Fruit fly (Drosophila melanogaster) whole organism, prepupa: ENCODE data around the gene CG10702.
A peak's percentile ranks its signal among the peaks of the same experiment; 100 is the strongest.

Experiments used
- CG10631 ChIP-seq: fragments of 200-800 bp; sonication (Bioruptor generic); optimal IDR thresholded peaks from 2 replicates; lab custom pipeline; 2016; ENCODE audit warnings: missing biosample characterization, missing genetic modification characterization
- CG10669 ChIP-seq: fragments of 200-800 bp; sonication (Bioruptor generic); optimal IDR thresholded peaks from 3 replicates; lab custom pipeline; 2018; ENCODE audit warnings: missing biosample characterization, mild to moderate bottlenecking, missing genetic modification characterization, moderate library complexity
- CG11294 ChIP-seq: fragments of 200-800 bp; sonication (Bioruptor generic); IDR thresholded peaks from 2 replicates; pipeline ENCODE4 v1.3.6; 2022; ENCODE audit warnings: missing biosample characterization, missing genetic modification characterization
- CG11902 ChIP-seq: fragments of 200-800 bp; sonication (Bioruptor generic); optimal IDR thresholded peaks from 3 replicates; lab custom pipeline; 2016; ENCODE audit warnings: missing biosample characterization, missing genetic modification characterization
- CG1621 ChIP-seq: fragments of 200-800 bp; sonication (Bioruptor generic); optimal IDR thresholded peaks from 3 replicates; lab custom pipeline; 2018; ENCODE audit warnings: missing biosample characterization, mild to moderate bottlenecking, missing genetic modification characterization
- CG16779 ChIP-seq: fragments of 200-800 bp; sonication (Bioruptor generic); optimal IDR thresholded peaks from 3 replicates; lab custom pipeline; 2017; ENCODE audit warnings: missing biosample characterization, mild to moderate bottlenecking, missing genetic modification characterization
- CG3032 ChIP-seq: fragments of 200-800 bp; optimal IDR thresholded peaks from 2 replicates; lab custom pipeline; 2019; ENCODE audit warnings: missing biosample characterization, mild to moderate bottlenecking, missing genetic modification characterization, moderate library complexity
- CG31627 ChIP-seq: fragments of 200-800 bp; sonication (Bioruptor generic); optimal IDR thresholded peaks from 3 replicates; lab custom pipeline; 2016; ENCODE audit warnings: missing biosample characterization, missing genetic modification characterization
- CG32006 ChIP-seq: fragments of 200-800 bp; sonication (Bioruptor generic); optimal IDR thresholded peaks from 3 replicates; lab custom pipeline; 2017; ENCODE audit warnings: missing biosample characterization, mild to moderate bottlenecking, missing genetic modification characterization
- CG3919 ChIP-seq: fragments of 200-800 bp; sonication (Bioruptor generic); optimal IDR thresholded peaks from 3 replicates; lab custom pipeline; 2016; ENCODE audit warnings: missing biosample characterization, missing genetic modification characterization
- CG4318 ChIP-seq: fragments of 200-800 bp; sonication (Bioruptor generic); optimal IDR thresholded peaks from 3 replicates; lab custom pipeline; 2017; ENCODE audit warnings: missing biosample characterization, mild to moderate bottlenecking, missing genetic modification characterization
- CG6163 ChIP-seq: fragments of 200-800 bp; sonication (Bioruptor generic); IDR thresholded peaks from 3 replicates; pipeline ENCODE4 v1.3.6; 2022; ENCODE audit warnings: missing biosample characterization, missing genetic modification characterization
- CG6276 ChIP-seq: fragments of 200-800 bp; sonication (Bioruptor generic); optimal IDR thresholded peaks from 2 replicates; lab custom pipeline; 2017; ENCODE audit warnings: missing biosample characterization, mild to moderate bottlenecking, missing genetic modification characterization
- CG6792 ChIP-seq: fragments of 200-800 bp; sonication (Bioruptor generic); optimal IDR thresholded peaks from 3 replicates; lab custom pipeline; 2016; ENCODE audit warnings: missing biosample characterization, missing genetic modification characterization
- CG6808 ChIP-seq: fragments of 200-800 bp; sonication (Bioruptor generic); optimal IDR thresholded peaks from 3 replicates; lab custom pipeline; 2017; ENCODE audit warnings: missing biosample characterization, missing genetic modification characterization, mild to moderate bottlenecking, moderate library complexity, missing genetic modification reagents
- CG6854 ChIP-seq: fragments of 200-800 bp; sonication (Bioruptor generic); optimal IDR thresholded peaks from 2 replicates; lab custom pipeline; 2017; ENCODE audit warnings: missing biosample characterization, mild to moderate bottlenecking, missing genetic modification characterization
- CG7368 ChIP-seq: fragments of 200-800 bp; sonication (Bioruptor generic); optimal IDR thresholded peaks from 3 replicates; lab custom pipeline; 2016; ENCODE audit warnings: missing biosample characterization, missing genetic modification characterization
- CG8119 ChIP-seq: fragments of 200-800 bp; sonication (Bioruptor generic); IDR thresholded peaks from 3 replicates; pipeline ENCODE4 v1.3.6; 2022; ENCODE audit warnings: missing biosample characterization, missing genetic modification characterization
- CG8319 ChIP-seq: fragments of 200-800 bp; sonication (Bioruptor generic); optimal IDR thresholded peaks from 3 replicates; lab custom pipeline; 2016; ENCODE audit warnings: missing biosample characterization, missing genetic modification characterization
- CG8632 ChIP-seq: fragments of 200-800 bp; sonication (Bioruptor generic); optimal IDR thresholded peaks from 3 replicates; lab custom pipeline; 2016; ENCODE audit warnings: missing biosample characterization, missing genetic modification characterization
- CG9139 ChIP-seq: fragments of 200-800 bp; sonication (Bioruptor generic); optimal IDR thresholded peaks from 3 replicates; lab custom pipeline; 2017; ENCODE audit warnings: missing biosample characterization, mild to moderate bottlenecking, missing genetic modification characterization
- Eip75B ChIP-seq: fragments of 200-800 bp; sonication (Bioruptor generic); optimal IDR thresholded peaks from 3 replicates; lab custom pipeline; 2016; ENCODE audit warnings: missing biosample characterization, missing genetic modification characterization
- Eip93F ChIP-seq: fragments of 200-800 bp; sonication (Bioruptor generic); optimal IDR thresholded peaks from 2 replicates; lab custom pipeline; 2016; ENCODE audit warnings: missing biosample characterization, mild to moderate bottlenecking, missing genetic modification characterization
- Ets21C ChIP-seq: fragments of 200-800 bp; sonication (Bioruptor generic); optimal IDR thresholded peaks from 3 replicates; lab custom pipeline; 2016; ENCODE audit warnings: missing biosample characterization, missing genetic modification characterization
- Ets96B ChIP-seq: fragments of 200-800 bp; optimal IDR thresholded peaks from 2 replicates; lab custom pipeline; 2019; ENCODE audit warnings: missing biosample characterization, mild to moderate bottlenecking, missing genetic modification characterization, moderate library complexity
- Hr39 ChIP-seq: fragments of 200-800 bp; sonication (Bioruptor generic); optimal IDR thresholded peaks from 2 replicates; lab custom pipeline; 2016; ENCODE audit warnings: missing biosample characterization, missing genetic modification characterization
- Met ChIP-seq: fragments of 200-800 bp; sonication (Bioruptor generic); optimal IDR thresholded peaks from 3 replicates; lab custom pipeline; 2016; ENCODE audit warnings: missing biosample characterization, missing genetic modification characterization
- Smox ChIP-seq: fragments of 200-800 bp; sonication (Bioruptor generic); optimal IDR thresholded peaks from 3 replicates; lab custom pipeline; 2016; ENCODE audit warnings: missing biosample characterization, missing genetic modification characterization
- Sox14 ChIP-seq: fragments of 200-800 bp; sonication (Bioruptor generic); optimal IDR thresholded peaks from 3 replicates; lab custom pipeline; 2016; ENCODE audit warnings: missing biosample characterization, missing genetic modification characterization
- Sox15 ChIP-seq: fragments of 200-800 bp; sonication (Bioruptor generic); optimal IDR thresholded peaks from 3 replicates; lab custom pipeline; 2016; ENCODE audit warnings: missing biosample characterization, missing genetic modification characterization
- achi ChIP-seq: fragments of 200-800 bp; sonication (Bioruptor generic); optimal IDR thresholded peaks from 3 replicates; lab custom pipeline; 2016; ENCODE audit warnings: missing biosample characterization, missing genetic modification characterization
- acj6 ChIP-seq: fragments of 200-800 bp; sonication (Bioruptor generic); optimal IDR thresholded peaks from 3 replicates; lab custom pipeline; 2016; ENCODE audit warnings: missing biosample characterization, missing genetic modification characterization
- cyc ChIP-seq: fragments of 200-800 bp; sonication (Bioruptor generic); optimal IDR thresholded peaks from 3 replicates; lab custom pipeline; 2016; ENCODE audit warnings: missing biosample characterization, missing genetic modification characterization
- dsx ChIP-seq: fragments of 200-800 bp; optimal IDR thresholded peaks from 3 replicates; lab custom pipeline; 2019; ENCODE audit warnings: missing biosample characterization, mild to moderate bottlenecking, missing genetic modification characterization, moderate library complexity; ENCODE audit not compliant: poor library complexity, severe bottlenecking
- eg ChIP-seq: fragments of 200-800 bp; sonication (Bioruptor generic); IDR thresholded peaks from 3 replicates; pipeline ENCODE4 v1.3.6; 2022; ENCODE audit warnings: missing biosample characterization, missing genetic modification characterization
- esn ChIP-seq: fragments of 200-800 bp; sonication (Bioruptor generic); optimal IDR thresholded peaks from 2 replicates; lab custom pipeline; 2016; ENCODE audit warnings: missing biosample characterization, mild to moderate bottlenecking, missing genetic modification characterization, moderate library complexity
- fd85E ChIP-seq: fragments of 200-800 bp; sonication (Bioruptor generic); optimal IDR thresholded peaks from 3 replicates; lab custom pipeline; 2016; ENCODE audit warnings: missing biosample characterization, missing genetic modification characterization
- fkh ChIP-seq: fragments of 200-800 bp; sonication (Bioruptor generic); optimal IDR thresholded peaks from 3 replicates; lab custom pipeline; 2017; ENCODE audit warnings: missing biosample characterization, mild to moderate bottlenecking, missing genetic modification characterization, moderate library complexity
- lz ChIP-seq: fragments of 200-800 bp; sonication (Bioruptor generic); optimal IDR thresholded peaks from 3 replicates; lab custom pipeline; 2016; ENCODE audit warnings: missing biosample characterization, missing genetic modification characterization
- net ChIP-seq: fragments of 200-800 bp; sonication (Bioruptor generic); optimal IDR thresholded peaks from 3 replicates; lab custom pipeline; 2016; ENCODE audit warnings: missing biosample characterization, missing genetic modification characterization
- pdm3 ChIP-seq: fragments of 200-800 bp; sonication (Bioruptor generic); optimal IDR thresholded peaks from 3 replicates; lab custom pipeline; 2016; ENCODE audit warnings: missing biosample characterization, missing genetic modification characterization
- salr ChIP-seq, 2 experiments: fragments of 200-800 bp; sonication (Bioruptor generic); optimal IDR thresholded peaks; 3 replicates each; lab custom pipeline; 2016 to 2018; ENCODE audit warnings: missing biosample characterization in 2 of 2, missing genetic modification characterization in 2 of 2, mild to moderate bottlenecking in 1 of 2
- spab ChIP-seq: fragments of 200-800 bp; sonication (Bioruptor generic); optimal IDR thresholded peaks from 2 replicates; lab custom pipeline; 2017; ENCODE audit warnings: missing biosample characterization, mild to moderate bottlenecking, missing genetic modification characterization, missing genetic modification reagents
- ss ChIP-seq, 2 experiments: fragments of 200-800 bp; sonication (Bioruptor generic); optimal IDR thresholded peaks; 2 replicates in 1 of 2; 3 replicates in 1 of 2; lab custom pipeline; 2017 to 2018; ENCODE audit warnings: mild to moderate bottlenecking in 2 of 2, missing biosample characterization in 2 of 2, missing genetic modification characterization in 2 of 2, moderate library complexity in 1 of 2
- topi ChIP-seq: fragments of 200-800 bp; sonication (Bioruptor generic); optimal IDR thresholded peaks from 3 replicates; lab custom pipeline; 2016; ENCODE audit warnings: missing biosample characterization, missing genetic modification characterization
- vri ChIP-seq: fragments of 200-800 bp; sonication (Bioruptor generic); optimal IDR thresholded peaks from 3 replicates; lab custom pipeline; 2016; ENCODE audit warnings: missing biosample characterization, mild to moderate bottlenecking, missing genetic modification characterization

Gene CG10702

DNA sequence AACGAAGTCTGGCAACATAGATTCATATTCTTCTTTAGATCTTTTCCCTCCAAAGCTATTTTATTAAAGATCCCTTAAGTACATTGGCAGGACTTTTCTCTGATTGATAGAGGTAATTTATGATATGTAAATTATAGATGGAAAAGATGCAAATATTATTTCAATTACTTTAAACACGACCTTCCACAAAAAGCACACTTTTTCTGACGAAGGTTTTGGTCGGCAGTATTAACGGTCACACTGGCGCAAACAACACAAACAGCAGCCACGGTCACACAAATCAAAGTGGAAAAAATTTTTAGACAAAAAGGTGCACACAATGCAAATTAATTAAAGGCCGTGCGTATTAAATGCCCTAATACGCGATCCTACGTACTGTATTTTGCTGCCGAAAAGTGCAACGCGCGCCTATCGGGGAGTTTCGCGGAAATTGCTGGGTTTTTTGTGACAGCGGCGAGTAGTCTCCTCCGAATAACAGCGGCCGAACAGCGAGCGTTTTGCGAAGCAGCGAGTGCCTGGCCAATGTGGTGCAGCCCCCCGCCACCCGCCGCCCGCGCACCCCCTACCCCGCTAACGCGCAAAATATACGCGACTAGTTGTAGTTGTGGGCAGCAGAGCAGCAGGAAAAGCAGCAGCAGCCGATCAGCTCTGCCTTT is 15.7 kb downstream of the CG10702 start, which contains the start of gene CG10492 (continued):
- TF ChIP-seq fkh: no peak
- TF ChIP-seq pdm3 (GFP tag; lab: Kevin White, UChicago): no peak
- no peak for TF ChIP-seq esn (GFP tag; lab: Kevin White, UChicago)
- no peak for TF ChIP-seq spab (GFP tag; lab: Kevin White, UChicago)
- peak; percentile 40 for TF ChIP-seq Sox14
- no peak for TF ChIP-seq Eip93F (GFP tag; lab: Kevin White, UChicago)
- no peak for TF ChIP-seq CG10669 (GFP tag; lab: Kevin White, UChicago)
- no peak for TF ChIP-seq Sox15 (GFP tag; lab: Kevin White, UChicago)
- TF ChIP-seq CG11294 (GFP tag; lab: Robert Waterston, UW): no peak
- TF ChIP-seq Met (GFP tag; lab: Kevin White, UChicago): no peak
- no peak for TF ChIP-seq vri (GFP tag; lab: Kevin White, UChicago)
- no peak for TF ChIP-seq Ets96B
- TF ChIP-seq CG6854 (GFP tag; lab: Kevin White, UChicago): peak; percentile 6
- no peak for TF ChIP-seq Eip75B (GFP tag; lab: Kevin White, UChicago)
- no peak for TF ChIP-seq CG3032
- no peak for TF ChIP-seq lz (GFP tag; lab: Kevin White, UChicago)
- TF ChIP-seq CG32006 (GFP tag; lab: Kevin White, UChicago): no peak
- no peak for TF ChIP-seq ss (GFP tag; optimal IDR thresholded peaks at IDR 0.05; lab: Kevin White, UChicago)
- no peak for TF ChIP-seq CG3919 (GFP tag; lab: Kevin White, UChicago)
- no peak for TF ChIP-seq Hr39 (GFP tag; lab: Kevin White, UChicago)
- TF ChIP-seq CG6163 (GFP tag; lab: Robert Waterston, UW): no peak
- no peak for TF ChIP-seq CG10631 (GFP tag; lab: Kevin White, UChicago)
- no peak for TF ChIP-seq CG6808 (GFP tag; lab: Kevin White, UChicago)
- TF ChIP-seq dsx (GFP tag; lab: Kevin White, UChicago): no peak
- no peak for TF ChIP-seq CG16779 (tag; lab: Kevin White, UChicago)
- no peak for TF ChIP-seq Ets21C (GFP tag; lab: Kevin White, UChicago)
- peak; percentile 33; the same call in 1 of the 3 replicates for TF ChIP-seq eg
- no peak for TF ChIP-seq Smox (GFP tag; lab: Kevin White, UChicago)
- no peak for TF ChIP-seq CG4318 (GFP tag; lab: Kevin White, UChicago)
- no peak for TF ChIP-seq CG9139 (GFP tag; lab: Kevin White, UChicago)
- no peak for TF ChIP-seq CG11902 (GFP tag; lab: Kevin White, UChicago)
- TF ChIP-seq, all 60 proteins: peak for 9

DNA sequence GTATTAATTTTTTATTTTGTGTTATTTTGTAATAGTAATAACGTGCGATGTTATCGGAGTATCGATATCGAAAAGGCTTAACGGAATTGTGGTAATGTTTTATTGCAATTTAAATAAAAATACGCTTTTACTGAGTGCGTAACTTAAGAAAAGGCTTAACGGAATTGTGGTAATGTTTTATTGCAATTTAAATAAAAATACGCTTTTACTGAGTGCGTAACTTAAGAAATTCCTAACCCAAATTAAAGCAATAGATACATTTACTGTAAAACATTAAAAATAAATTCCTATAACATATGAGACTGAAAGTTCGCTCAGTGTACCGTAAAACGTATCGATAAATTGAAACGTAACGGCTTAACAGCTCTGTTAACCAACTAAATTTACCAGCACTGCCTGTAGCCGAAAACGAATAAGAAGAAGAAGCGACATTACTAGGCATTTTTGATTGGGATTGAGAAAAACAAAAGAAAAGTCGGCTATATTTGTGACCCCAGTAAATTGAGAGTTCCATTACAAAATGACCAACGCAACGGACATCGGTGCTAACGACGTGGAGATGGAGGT is 18.0 kb downstream of the CG10702 start, which contains the start of gene Rpn3:
Rpn3 (plus strand) TSS at position 257 of the 567 bp plus-strand sequence.
- TF ChIP-seq Met (GFP tag; lab: Kevin White, UChicago) (peak; percentile 88), CG31627 (GFP tag; lab: Kevin White, UChicago) (peak; percentile 86), achi (GFP tag; lab: Kevin White, UChicago) (peak; percentile 77), CG9139 (GFP tag; lab: Kevin White, UChicago) (no peak), esn (GFP tag; lab: Kevin White, UChicago) (peak; percentile 91), CG8119 (peak; percentile 86), CG6792 (GFP tag; lab: Kevin White, UChicago) (peak; percentile 82), topi (GFP tag; lab: Kevin White, UChicago) (peak; percentile 82), fkh (no peak), salr (GFP tag; optimal IDR thresholded peaks at IDR 0.05; lab: Kevin White, UChicago) (peak in 1 of 2 experiments; percentile 1), CG4318 (GFP tag; lab: Kevin White, UChicago) (no peak), CG3032 (peak; percentile 74), CG6808 (GFP tag; lab: Kevin White, UChicago) (no peak), net (peak; percentile 75), Sox15 (GFP tag; lab: Kevin White, UChicago) (peak; percentile 65), acj6 (GFP tag; lab: Kevin White, UChicago) (peak; percentile 88), CG6276 (GFP tag; lab: Kevin White, UChicago) (no peak), lz (GFP tag; lab: Kevin White, UChicago) (peak; percentile 89), fd85E (GFP tag; lab: Kevin White, UChicago) (no peak), CG32006 (GFP tag; lab: Kevin White, UChicago) (peak; percentile 80), CG1621 (tag; lab: Kevin White, UChicago) (peak; percentile 71), CG10631 (GFP tag; lab: Kevin White, UChicago) (no peak), CG7368 (GFP tag; lab: Kevin White, UChicago) (peak; percentile 77), cyc (GFP tag; lab: Kevin White, UChicago) (peak; percentile 82), CG8319 (peak; percentile 62), Ets21C (GFP tag; lab: Kevin White, UChicago) (peak; percentile 77), CG8632 (GFP tag; lab: Kevin White, UChicago) (peak; percentile 80), CG6163 (GFP tag; lab: Robert Waterston, UW) (peak; percentile 92), CG6854 (GFP tag; lab: Kevin White, UChicago) (no peak), Eip75B (GFP tag; lab: Kevin White, UChicago) (peak; percentile 84), CG11294 (GFP tag; lab: Robert Waterston, UW) (peak; percentile 58; the same call in 1 of the 2 replicates)
